Fruit fly (Drosophila melanogaster): ENCODE measurements around the gene CG31882.

Gene CG31882

DNA sequence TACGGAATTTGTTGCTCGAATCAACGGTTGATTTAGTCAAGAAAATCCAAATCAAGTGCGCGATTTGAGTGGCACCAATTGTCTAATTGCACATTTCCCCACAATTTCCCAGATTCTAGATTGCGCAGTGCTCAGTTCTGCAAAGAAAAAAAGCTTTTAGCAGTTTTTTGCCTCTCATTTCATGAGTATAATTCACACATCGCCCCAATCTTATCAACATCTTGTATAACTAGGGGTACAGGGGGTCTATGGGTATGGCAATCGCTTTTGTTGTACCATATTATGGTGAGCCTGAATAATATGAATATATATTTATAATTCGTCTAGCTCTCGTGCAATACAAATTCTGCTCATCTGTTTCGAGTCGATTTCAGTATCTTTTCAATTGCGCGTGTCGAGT lies 6.2 kb downstream of the CG31882 start:
- no peak for TF ChIP-seq psq (optimal IDR thresholded peaks at IDR 0.05)
- TF ChIP-seq insv (optimal IDR thresholded peaks at IDR 0.05) = no peak
- no peak for TF ChIP-seq Myc (optimal IDR thresholded peaks at IDR 0.05)
- no peak for TF ChIP-seq h (optimal IDR thresholded peaks at IDR 0.05)
- no peak for TF ChIP-seq Sin3A (optimal IDR thresholded peaks at IDR 0.05)
- no peak for TF ChIP-seq ttk (optimal IDR thresholded peaks at IDR 0.05)

dm6 chr2L:9617908-9618307 lies 7.2 kb downstream of the CG31882 start:
- TF ChIP-seq h (optimal IDR thresholded peaks at IDR 0.05) = no peak
- TF ChIP-seq insv (optimal IDR thresholded peaks at IDR 0.05) = no peak
- TF ChIP-seq ttk (optimal IDR thresholded peaks at IDR 0.05) = no peak
- TF ChIP-seq Sin3A (optimal IDR thresholded peaks at IDR 0.05) = no peak

dm6 chr2L:9616654-9617053 lies 8.4 kb downstream of the CG31882 start:
- TF ChIP-seq h (optimal IDR thresholded peaks at IDR 0.05) (no peak), insv (optimal IDR thresholded peaks at IDR 0.05) (no peak), Myc (optimal IDR thresholded peaks at IDR 0.05) (no peak), Sin3A (optimal IDR thresholded peaks at IDR 0.05) (no peak)

DNA sequence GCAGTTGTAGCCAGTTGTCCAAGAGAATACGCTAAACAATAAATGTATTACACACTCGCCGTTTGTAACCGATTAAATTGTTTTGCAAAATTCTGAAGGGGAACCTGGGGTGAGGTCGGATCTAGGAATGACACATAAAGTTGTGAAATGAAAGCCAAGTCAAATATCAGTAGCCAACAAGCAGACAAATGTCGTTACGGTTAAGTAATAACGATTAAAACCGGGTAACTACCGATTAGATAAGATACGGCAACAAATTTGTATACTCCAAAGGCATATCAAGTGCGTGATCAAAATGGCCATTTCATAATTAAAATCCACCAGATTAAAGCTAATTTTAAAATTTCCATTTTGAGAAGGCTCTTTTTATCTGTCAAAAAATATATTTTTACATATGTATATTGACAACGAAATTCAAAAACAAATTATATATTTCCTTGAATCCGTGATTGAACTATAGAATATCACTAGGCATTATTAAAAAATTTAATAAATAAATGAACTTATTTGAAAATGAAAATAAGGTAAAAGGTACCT lies 9.0 kb downstream of the CG31882 start, which contains the start of gene GlcAT-S:
TSS of gene GlcAT-S (plus strand) at position 487 of the 537 bp plus-strand sequence.
- TF ChIP-seq Myc (optimal IDR thresholded peaks at IDR 0.05) (no peak), psq (optimal IDR thresholded peaks at IDR 0.05) (no peak), insv (optimal IDR thresholded peaks at IDR 0.05) (no peak), ttk (optimal IDR thresholded peaks at IDR 0.05) (no peak), h (optimal IDR thresholded peaks at IDR 0.05) (no peak), Sin3A (optimal IDR thresholded peaks at IDR 0.05) (no peak)

- TF ChIP-seq ttk (optimal IDR thresholded peaks at IDR 0.05) (no peak), Sin3A (optimal IDR thresholded peaks at IDR 0.05) (no peak), psq (optimal IDR thresholded peaks at IDR 0.05) (no peak), h (optimal IDR thresholded peaks at IDR 0.05) (no peak), Myc (optimal IDR thresholded peaks at IDR 0.05) (no peak), insv (optimal IDR thresholded peaks at IDR 0.05) (no peak)
Measured at dm6 chr2L:9615561-9615960, 9.5 kb downstream of the CG31882 start.

DNA sequence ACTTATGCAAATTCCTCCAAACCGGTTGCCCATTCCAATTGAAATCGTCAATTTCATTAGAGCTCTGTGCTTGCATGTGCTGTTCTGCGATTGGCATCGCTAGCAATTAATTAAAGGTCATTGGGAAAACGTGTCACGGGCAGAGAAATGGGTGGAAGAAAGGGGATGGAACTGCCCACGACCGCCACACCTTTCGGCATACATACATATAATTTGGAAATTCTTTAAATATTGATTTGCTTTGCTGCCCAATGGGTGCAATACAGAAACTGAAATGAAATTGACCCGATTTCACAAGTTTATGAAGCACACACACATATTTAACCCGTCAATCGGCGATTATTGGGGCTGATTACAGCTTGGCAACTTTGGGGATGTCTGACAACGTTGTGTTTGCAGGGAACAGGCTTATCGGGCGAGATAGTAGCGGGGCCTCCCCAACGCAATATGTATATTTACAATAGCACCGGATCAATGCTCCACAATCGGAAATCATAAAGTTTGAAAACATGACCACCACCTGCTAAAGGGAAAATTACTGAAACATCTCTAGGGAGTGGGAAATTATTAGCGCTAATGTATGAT lies 10.3 kb downstream of the CG31882 start:
- no peak for TF ChIP-seq Sin3A (optimal IDR thresholded peaks at IDR 0.05)
- TF ChIP-seq psq (optimal IDR thresholded peaks at IDR 0.05) = no peak
- TF ChIP-seq Myc (optimal IDR thresholded peaks at IDR 0.05) = no peak
- TF ChIP-seq insv (optimal IDR thresholded peaks at IDR 0.05) = no peak
- TF ChIP-seq ttk (optimal IDR thresholded peaks at IDR 0.05) = no peak
- TF ChIP-seq h (optimal IDR thresholded peaks at IDR 0.05) = no peak

- no peak for TF ChIP-seq insv (optimal IDR thresholded peaks at IDR 0.05)
- no peak for TF ChIP-seq psq (optimal IDR thresholded peaks at IDR 0.05)
- TF ChIP-seq ttk (optimal IDR thresholded peaks at IDR 0.05) = no peak
- no peak for TF ChIP-seq Myc (optimal IDR thresholded peaks at IDR 0.05)
- no peak for TF ChIP-seq Sin3A (optimal IDR thresholded peaks at IDR 0.05)
- TF ChIP-seq h (optimal IDR thresholded peaks at IDR 0.05) = no peak
Measured at dm6 chr2L:9613922-9614321, 11.2 kb downstream of the CG31882 start.

DNA sequence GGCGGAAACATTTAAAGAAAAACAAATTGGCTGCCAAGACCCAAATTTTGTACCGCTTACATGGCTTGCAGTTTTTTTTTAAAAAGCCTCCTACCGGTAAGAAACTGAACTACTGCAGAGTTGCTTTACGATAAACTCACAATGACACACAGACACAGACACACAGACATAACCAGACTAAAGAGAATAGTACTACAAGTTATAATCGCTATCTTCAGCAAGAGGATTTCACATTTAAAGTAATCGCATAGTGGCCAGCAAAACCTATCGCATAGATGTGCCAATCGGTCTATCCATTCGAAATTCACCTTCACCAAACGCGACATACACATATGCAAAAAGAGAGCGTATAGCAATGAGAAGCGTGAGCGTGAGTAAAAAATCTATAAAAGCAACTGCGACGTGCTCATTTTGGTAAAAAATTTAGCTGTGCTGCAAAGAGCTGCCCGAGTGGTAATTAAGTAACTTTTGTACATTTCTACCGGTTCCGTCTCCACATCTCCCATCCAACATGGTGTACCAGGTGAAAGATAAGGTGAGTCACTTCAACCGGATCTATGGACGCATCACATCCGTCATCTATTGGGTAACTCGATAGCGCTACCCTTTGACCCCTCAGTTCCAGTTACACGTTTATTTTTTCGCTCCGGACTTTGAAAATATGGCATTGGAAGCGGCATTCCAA lies 11.9 kb downstream of the CG31882 start, which contains the start of gene Trx2:
TSS of gene Trx2 (plus strand) at position 161 of the 685 bp plus-strand sequence.
- TF ChIP-seq ttk (optimal IDR thresholded peaks at IDR 0.05) = no peak
- no peak for TF ChIP-seq insv (optimal IDR thresholded peaks at IDR 0.05)

DNA sequence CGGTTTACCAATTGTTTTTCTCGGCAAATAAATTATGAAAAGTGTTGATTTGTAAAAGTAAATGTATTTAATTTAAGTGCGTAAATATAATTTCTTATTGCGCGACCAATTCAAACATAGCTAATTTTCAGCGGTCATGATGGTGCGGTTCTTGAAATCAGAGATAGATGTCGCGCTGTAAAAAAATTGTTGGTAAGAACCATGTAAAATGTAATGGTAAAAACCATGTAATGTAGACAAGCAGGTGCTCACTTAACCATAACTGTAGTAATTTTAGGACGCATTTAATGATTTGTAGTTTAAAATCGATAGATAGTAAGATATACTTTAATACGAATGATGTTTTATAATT lies 12.5 kb downstream of the CG31882 start:
- TF ChIP-seq insv (optimal IDR thresholded peaks at IDR 0.05) = no peak
- no peak for TF ChIP-seq Sin3A (optimal IDR thresholded peaks at IDR 0.05)
- no peak for TF ChIP-seq psq (optimal IDR thresholded peaks at IDR 0.05)
- no peak for TF ChIP-seq Myc (optimal IDR thresholded peaks at IDR 0.05)
- no peak for TF ChIP-seq h (optimal IDR thresholded peaks at IDR 0.05)
- TF ChIP-seq ttk (optimal IDR thresholded peaks at IDR 0.05) = no peak

- TF ChIP-seq h (optimal IDR thresholded peaks at IDR 0.05) = no peak
- TF ChIP-seq ttk (optimal IDR thresholded peaks at IDR 0.05) = no peak
- no peak for TF ChIP-seq insv (optimal IDR thresholded peaks at IDR 0.05)
- TF ChIP-seq Myc (optimal IDR thresholded peaks at IDR 0.05) = no peak
- TF ChIP-seq psq (optimal IDR thresholded peaks at IDR 0.05) = no peak
Measured at dm6 chr2L:9609337-9609856, 15.7 kb downstream of the CG31882 start.

DNA sequence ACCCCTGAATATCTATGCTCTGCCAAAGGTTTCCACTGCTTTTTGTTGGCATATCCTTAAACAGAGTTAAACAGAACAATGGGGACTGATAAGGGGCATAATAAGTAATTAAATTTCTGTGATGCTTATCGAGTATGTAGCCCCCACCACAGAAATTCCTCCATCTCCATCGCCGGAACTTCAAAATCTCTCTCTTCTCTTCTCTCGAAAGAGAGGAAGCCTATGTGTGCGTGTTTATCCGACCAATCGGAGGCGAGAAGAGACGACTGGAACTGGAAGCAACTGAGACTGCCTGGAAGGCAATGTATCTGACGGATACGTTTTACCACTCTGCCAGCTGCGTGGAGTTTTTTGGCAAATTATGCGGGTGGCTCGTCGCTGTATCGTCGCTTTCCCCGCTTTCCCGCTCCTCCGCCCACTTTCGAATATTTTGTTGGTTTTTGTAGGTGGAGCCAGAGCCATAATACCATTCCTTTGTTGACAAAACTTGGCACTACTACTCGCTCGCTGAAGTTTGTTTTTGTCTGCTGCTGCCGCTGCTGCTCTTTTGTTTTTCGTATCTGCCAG lies 17.0 kb downstream of the CG31882 start, which contains the start of gene gcm2:
TSS of gene gcm2 (plus strand) at position 566 of the 567 bp plus-strand sequence.
- TF ChIP-seq ttk (optimal IDR thresholded peaks at IDR 0.05) = no peak
- TF ChIP-seq h (optimal IDR thresholded peaks at IDR 0.05) = no peak
- no peak for TF ChIP-seq psq (optimal IDR thresholded peaks at IDR 0.05)
- no peak for TF ChIP-seq Myc (optimal IDR thresholded peaks at IDR 0.05)
- no peak for TF ChIP-seq Sin3A (optimal IDR thresholded peaks at IDR 0.05)
- no peak for TF ChIP-seq insv (optimal IDR thresholded peaks at IDR 0.05)

dm6 chr2L:9602103-9602502 lies 23.0 kb downstream of the CG31882 start:
- TF ChIP-seq Sin3A (optimal IDR thresholded peaks at IDR 0.05) (no peak), insv (optimal IDR thresholded peaks at IDR 0.05) (no peak), h (optimal IDR thresholded peaks at IDR 0.05) (no peak), ttk (optimal IDR thresholded peaks at IDR 0.05) (no peak)
